Worm (Caenorhabditis elegans) whole organism, L1 larva: ENCODE data around the gene str-87.

Experiments used
- efl-3 ChIP-seq: fragments of 200-800 bp; sonication (Bioruptor generic); optimal IDR thresholded peaks from 2 replicates; lab custom pipeline; 2018; ENCODE audit warnings: mild to moderate bottlenecking, missing genetic modification characterization, missing compliant biosample characterization
- nhr-11 ChIP-seq: fragments of 150-350 bp; optimal IDR thresholded peaks from 2 replicates; lab custom pipeline; 2014; ENCODE audit warnings: missing biosample characterization, missing genetic modification characterization
- nhr-76 ChIP-seq: sonication (generic microtip); optimal IDR thresholded peaks from 2 replicates; lab custom pipeline; 2017; ENCODE audit warnings: missing biosample characterization, missing genetic modification characterization
- tbx-2 ChIP-seq: sonication (generic microtip); optimal IDR thresholded peaks from 2 replicates; lab custom pipeline; 2016; ENCODE audit warnings: missing genetic modification characterization, missing compliant biosample characterization

- TF ChIP-seq efl-3 (no peak), tbx-2 (tag; lab: Kevin White, UChicago) (no peak), nhr-76 (no peak), nhr-11 (tag; lab: Kevin White, UChicago) (no peak)
These were observed 47.7 kb upstream of the str-87 start, which contains the start of gene srsx-34 for ce11 chrV:9035685-9036084.
